Fruit fly (Drosophila melanogaster): Measurements from ENCODE around the gene olf413.

olf413 gene

dm6 chr3L:22162555-22162954 lies 26.7 kb downstream of the olf413 start (continued):
- TF ChIP-seq CG3281 (GFP tag; optimal IDR thresholded peaks at IDR 0.05): no peak
- TF ChIP-seq CG12942 (GFP tag; optimal IDR thresholded peaks at IDR 0.05): no peak
- no peak for TF ChIP-seq CG4854 (GFP tag; optimal IDR thresholded peaks at IDR 0.05)
- peak; percentile 44; the same call in 1 of the 2 replicates for TF ChIP-seq Xrp1 (GFP tag; IDR thresholded peaks at IDR 0.05)
- peak; percentile 25 for TF ChIP-seq CG17829 (tag; optimal IDR thresholded peaks at IDR 0.05)
- TF ChIP-seq Elba2 (GFP tag; optimal IDR thresholded peaks at IDR 0.05): peak; percentile 33
- TF ChIP-seq bcd (GFP tag; optimal IDR thresholded peaks at IDR 0.05): no peak
- no peak for TF ChIP-seq zen2 (GFP tag; IDR thresholded peaks at IDR 0.05; ENCODE audit: partially characterized antibody)
- TF ChIP-seq CG18476 (GFP tag; optimal IDR thresholded peaks at IDR 0.05): no peak
- no peak for TF ChIP-seq CG10565 (GFP tag; optimal IDR thresholded peaks at IDR 0.05)
- no peak for TF ChIP-seq her (GFP tag; optimal IDR thresholded peaks at IDR 0.05)
- peak; percentile 21 for TF ChIP-seq fd102C (GFP tag; optimal IDR thresholded peaks at IDR 0.05)
- TF ChIP-seq trem (tag; optimal IDR thresholded peaks at IDR 0.05): peak; percentile 25

dm6 chr3L:22163712-22164111 lies 27.8 kb downstream of the olf413 start:
- TF ChIP-seq CG17912 (GFP tag; optimal IDR thresholded peaks at IDR 0.05): peak; percentile 9
- peak; percentile 43 for TF ChIP-seq tio (GFP tag; optimal IDR thresholded peaks at IDR 0.05)
- no peak for TF ChIP-seq CG15073 (GFP tag; optimal IDR thresholded peaks at IDR 0.05)
- peak; percentile 55 for TF ChIP-seq MTF-1 (GFP tag; optimal IDR thresholded peaks at IDR 0.05; ENCODE audit: borderline replicate concordance)
- no peak for TF ChIP-seq CG3838 (GFP tag; optimal IDR thresholded peaks at IDR 0.05)
- no peak for TF ChIP-seq CG1832 (GFP tag; optimal IDR thresholded peaks at IDR 0.05)
- TF ChIP-seq Myb (GFP tag; optimal IDR thresholded peaks at IDR 0.05): no peak
- TF ChIP-seq ewg (GFP tag; optimal IDR thresholded peaks at IDR 0.05): peak; percentile 41
- peak; percentile 57; the same call in 1 of the 2 replicates for TF ChIP-seq HLH3B (GFP tag; IDR thresholded peaks at IDR 0.05)
- TF ChIP-seq otp (GFP tag; IDR thresholded peaks at IDR 0.05): peak; percentile 69
- TF ChIP-seq CG11247 (GFP tag; IDR thresholded peaks at IDR 0.05): 0 out of 2 replicates have a peak, but pooled peaks have one; percentile 16
- peak; percentile 7 for TF ChIP-seq CG6765 (GFP tag; optimal IDR thresholded peaks at IDR 0.05)
- peak; percentile 10 for TF ChIP-seq Xbp1 (GFP tag; optimal IDR thresholded peaks at IDR 0.05)
- peak; percentile 33 for TF ChIP-seq run (tag; optimal IDR thresholded peaks at IDR 0.05)
- peak; percentile 64 for TF ChIP-seq lab (GFP tag; optimal IDR thresholded peaks at IDR 0.05)
- peak; percentile 35 for TF ChIP-seq CG11723 (GFP tag; optimal IDR thresholded peaks at IDR 0.05)
- TF ChIP-seq CG7987 (GFP tag; optimal IDR thresholded peaks at IDR 0.05): peak; percentile 14
- TF ChIP-seq MBD-R2 (GFP tag; IDR thresholded peaks at IDR 0.05): no peak
- peak; percentile 72; the same call in 1 of the 2 replicates for TF ChIP-seq Nf-YA (GFP tag; IDR thresholded peaks at IDR 0.05)
- TF ChIP-seq Poxn (GFP tag; IDR thresholded peaks at IDR 0.05): no peak
- TF ChIP-seq Eip74EF (GFP tag; optimal IDR thresholded peaks at IDR 0.05): peak in 1 of 2 experiments; percentile 60
- no peak for TF ChIP-seq prd (optimal IDR thresholded peaks at IDR 0.05)
- TF ChIP-seq prd (GFP tag; IDR thresholded peaks at IDR 0.05): peak; percentile 25; the same call in 1 of the 3 replicates
- TF ChIP-seq fd64A (GFP tag; optimal IDR thresholded peaks at IDR 0.05): peak; percentile 75
- TF ChIP-seq caup (GFP tag; optimal IDR thresholded peaks at IDR 0.05; ENCODE audit: severe bottlenecking): peak; percentile 8
- TF ChIP-seq CG10654 (GFP tag; optimal IDR thresholded peaks at IDR 0.05): peak; percentile 47
- no peak for TF ChIP-seq CG9876 (GFP tag; optimal IDR thresholded peaks at IDR 0.05)
- TF ChIP-seq Sox102F (GFP tag; optimal IDR thresholded peaks at IDR 0.05): peak; percentile 67
- peak; percentile 4 for TF ChIP-seq CG8281 (tag; optimal IDR thresholded peaks at IDR 0.05)
- TF ChIP-seq CG4854 (GFP tag; optimal IDR thresholded peaks at IDR 0.05): no peak
- TF ChIP-seq Sox100B (GFP tag; optimal IDR thresholded peaks at IDR 0.05): peak; percentile 65
- no peak for TF ChIP-seq CG10462 (GFP tag; optimal IDR thresholded peaks at IDR 0.05)
- peak; percentile 26 for TF ChIP-seq CG4424 (GFP tag; optimal IDR thresholded peaks at IDR 0.05)
- no peak for TF ChIP-seq CG2120 (GFP tag; optimal IDR thresholded peaks at IDR 0.05)
- no peak for TF ChIP-seq CG7745 (tag; optimal IDR thresholded peaks at IDR 0.05)
- no peak for TF ChIP-seq HLH54F (GFP tag; optimal IDR thresholded peaks at IDR 0.05)
- no peak for TF ChIP-seq jigr1 (GFP tag; IDR thresholded peaks at IDR 0.05)
- TF ChIP-seq CG14441 (GFP tag; IDR thresholded peaks at IDR 0.05): peak; percentile 47
